Worm (Caenorhabditis elegans): ENCODE results near the gene grl-23.

ce11 chrV:12563187-12563586, 13.5 kb downstream of the grl-23 start, which contains the start of gene mrps-5:
- TF ChIP-seq nhr-237 (tag; optimal IDR thresholded peaks at IDR 0.05) = no peak
- TF ChIP-seq fos-1 (tag; optimal IDR thresholded peaks at IDR 0.05) = no peak
- no peak for TF ChIP-seq tag-97 (GFP tag; IDR thresholded peaks at IDR 0.05)
- TF ChIP-seq unc-62 (GFP tag; optimal IDR thresholded peaks at IDR 0.05 in 1 of 2) = no peak
- no peak for TF ChIP-seq unc-62 (tag; optimal IDR thresholded peaks at IDR 0.05)
- TF ChIP-seq ZK546.5 (tag; optimal IDR thresholded peaks at IDR 0.05) = no peak
- TF ChIP-seq nhr-11 (tag; optimal IDR thresholded peaks at IDR 0.05) = no peak
- TF ChIP-seq snpc-4 (tag; optimal IDR thresholded peaks at IDR 0.05) = no peak
- TF ChIP-seq mxl-2 (GFP tag; conservative IDR thresholded peaks at IDR 0.05) = no peak
- no peak for TF ChIP-seq ama-1 (optimal IDR thresholded peaks at IDR 0.05)
- TF ChIP-seq ces-1 (GFP tag; optimal IDR thresholded peaks at IDR 0.05) = no peak
